Worm (Caenorhabditis elegans) whole organism, L2 larva: ENCODE data around the gene B0252.3.

Experiments
- aly-2 ChIP-seq: fragments of 150-350 bp; optimal IDR thresholded peaks from 2 replicates; lab custom pipeline; 2014; ENCODE audit warnings: missing biosample characterization, missing genetic modification characterization
- ceh-82 ChIP-seq: fragments of 150-350 bp; optimal IDR thresholded peaks from 2 replicates; lab custom pipeline; 2014; ENCODE audit warnings: missing biosample characterization, missing genetic modification characterization
- fos-1 ChIP-seq: fragments of 150-350 bp; optimal IDR thresholded peaks from 2 replicates; lab custom pipeline; 2014; ENCODE audit warnings: missing biosample characterization, missing genetic modification characterization
- lin-11 ChIP-seq: fragments of 150-350 bp; sonication (generic microtip); optimal IDR thresholded peaks from 2 replicates; lab custom pipeline; 2014; ENCODE audit warnings: missing biosample characterization, missing genetic modification characterization, inconsistent platforms, mixed read lengths
- mab-5 ChIP-seq: fragments of 150-350 bp; optimal IDR thresholded peaks from 2 replicates; lab custom pipeline; 2014; ENCODE audit warnings: missing biosample characterization, missing genetic modification characterization

DNA sequence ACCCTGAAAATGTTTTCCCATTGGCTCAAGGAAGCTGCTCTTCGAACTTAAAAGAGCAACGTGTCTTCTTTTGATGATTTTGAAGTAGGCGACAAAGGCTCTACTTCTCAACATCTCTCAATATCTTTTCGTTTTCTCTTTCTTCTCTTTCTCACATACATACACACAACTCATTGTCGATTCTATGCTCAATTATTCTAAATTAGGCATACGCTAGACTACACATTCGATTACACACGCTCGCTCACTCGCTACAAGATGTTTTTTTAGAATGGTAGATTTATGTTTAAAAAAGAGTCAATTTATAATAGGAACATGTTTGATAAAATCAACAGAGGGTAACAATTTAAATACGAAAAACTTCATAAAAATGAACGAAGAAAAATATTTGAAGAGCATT lies 34.0 kb upstream of the B0252.3 start:
- TF ChIP-seq aly-2 (tag; lab: Kevin White, UChicago) (no peak), lin-11 (tag; lab: Kevin White, UChicago) (no peak), fos-1 (no peak), mab-5 (tag; lab: Kevin White, UChicago) (no peak), ceh-82 (tag; lab: Kevin White, UChicago) (no peak)
